Fruit fly (Drosophila melanogaster): ENCODE results near the gene NTPase.

- TF ChIP-seq CG7745 (tag; optimal IDR thresholded peaks at IDR 0.05) (no peak), CG7556 (GFP tag; optimal IDR thresholded peaks at IDR 0.05) (no peak), CG12769 (tag; optimal IDR thresholded peaks at IDR 0.05) (no peak), CG15073 (GFP tag; optimal IDR thresholded peaks at IDR 0.05) (no peak), hkb (optimal IDR thresholded peaks at IDR 0.05) (no peak), hkb (GFP tag; IDR thresholded peaks at IDR 0.05) (no peak), grn (GFP tag; optimal IDR thresholded peaks at IDR 0.05) (no peak), CG4707 (GFP tag; optimal IDR thresholded peaks at IDR 0.05) (no peak), CG8944 (GFP tag; optimal IDR thresholded peaks at IDR 0.05) (no peak), ro (GFP tag; IDR thresholded peaks at IDR 0.05) (no peak), CG3281 (GFP tag; optimal IDR thresholded peaks at IDR 0.05) (no peak), CG17359 (tag; optimal IDR thresholded peaks at IDR 0.05) (no peak), kni (GFP tag; optimal IDR thresholded peaks at IDR 0.05) (no peak)
These were observed 23.8 kb upstream of the NTPase start for dm6 chr2L:2909495-2909894.

Data from whole organism, embryonic.